Fruit fly (Drosophila melanogaster) whole organism, embryonic: Measurements from ENCODE around the gene CG14667.

Experiments
- Aef1 ChIP-seq: fragments of 200-800 bp; sonication (Bioruptor generic); IDR thresholded peaks from 3 replicates; pipeline ENCODE4 v1.3.6; 2022; ENCODE audit warnings: missing biosample characterization, missing genetic modification characterization
- Atf-2 ChIP-seq: fragments of 200-800 bp; sonication (Bioruptor generic); optimal IDR thresholded peaks from 2 replicates; lab custom pipeline; 2016; ENCODE audit warnings: missing biosample characterization, missing genetic modification characterization
- CG6175 ChIP-seq: fragments of 200-800 bp; sonication (Bioruptor generic); IDR thresholded peaks from 3 replicates; pipeline ENCODE4 v1.3.6; 2022; ENCODE audit warnings: missing biosample characterization, missing genetic modification characterization
- CG6272 ChIP-seq: fragments of 200-800 bp; sonication (Bioruptor generic); IDR thresholded peaks from 2 replicates; pipeline ENCODE4 v1.3.6; 2022; ENCODE audit warnings: missing biosample characterization, missing genetic modification characterization
- CG7928 ChIP-seq: fragments of 200-800 bp; sonication (Bioruptor generic); optimal IDR thresholded peaks from 2 replicates; lab custom pipeline; 2017; ENCODE audit warnings: missing biosample characterization, mild to moderate bottlenecking, missing genetic modification characterization
- Deaf1 ChIP-seq: fragments of 200-800 bp; optimal IDR thresholded peaks from 3 replicates; lab custom pipeline; 2019; ENCODE audit warnings: missing biosample characterization, mild to moderate bottlenecking, missing genetic modification characterization, moderate library complexity
- Nf-YB ChIP-seq: fragments of 200-800 bp; sonication (Bioruptor generic); optimal IDR thresholded peaks from 3 replicates; lab custom pipeline; 2019; ENCODE audit warnings: missing biosample characterization, mild to moderate bottlenecking, missing genetic modification characterization, moderate library complexity
- ap ChIP-seq: fragments of 200-800 bp; sonication (Bioruptor generic); IDR thresholded peaks from 2 replicates; pipeline ENCODE4 v1.3.6; 2022; ENCODE audit warnings: missing biosample characterization, missing genetic modification characterization
- lmd ChIP-seq: fragments of 200-800 bp; sonication (Bioruptor generic); IDR thresholded peaks from 2 replicates; pipeline ENCODE4 v1.3.6; 2022; ENCODE audit warnings: missing biosample characterization, missing genetic modification characterization
- p53 ChIP-seq: fragments of 200-800 bp; sonication (Bioruptor generic); optimal IDR thresholded peaks from 2 replicates; lab custom pipeline; 2016; ENCODE audit warnings: missing biosample characterization, missing genetic modification characterization
- slou ChIP-seq: fragments of 200-800 bp; sonication (Bioruptor generic); optimal IDR thresholded peaks from 3 replicates; lab custom pipeline; 2016; ENCODE audit warnings: missing biosample characterization, missing genetic modification characterization
- toy ChIP-seq: fragments of 200-800 bp; sonication (Bioruptor generic); IDR thresholded peaks from 2 replicates; pipeline ENCODE4 v1.3.6; 2022; ENCODE audit warnings: missing biosample characterization, missing genetic modification characterization
- vfl ChIP-seq: fragments of 200-800 bp; sonication (Bioruptor generic); optimal IDR thresholded peaks from 2 replicates; lab custom pipeline; 2016; ENCODE audit warnings: missing biosample characterization, missing genetic modification characterization

dm6 chr3R:5331764-5332405, 42.9 kb upstream of the CG14667 start:
- TF ChIP-seq Atf-2 (GFP tag; lab: Kevin White, UChicago) (no peak), Deaf1 (tag; lab: Kevin White, UChicago) (no peak), lmd (GFP tag; lab: Robert Waterston, UW) (no peak), Nf-YB (GFP tag; lab: Kevin White, UChicago) (no peak), CG6175 (GFP tag; lab: Robert Waterston, UW) (no peak), Aef1 (GFP tag; lab: Robert Waterston, UW) (no peak), CG6272 (no peak), p53 (GFP tag; lab: Kevin White, UChicago) (no peak), CG7928 (GFP tag; lab: Kevin White, UChicago) (no peak), toy (GFP tag; lab: Robert Waterston, UW) (no peak), ap (no peak), slou (GFP tag; lab: Kevin White, UChicago) (no peak), vfl (GFP tag; lab: Kevin White, UChicago) (no peak)
